Worm (Caenorhabditis elegans) whole organism, L4/young adult: ENCODE results near the gene atgp-1.

Experiments
- W03F9.2 ChIP-seq: fragments of 150-350 bp; optimal IDR thresholded peaks from 2 replicates; lab custom pipeline; 2014; ENCODE audit warnings: missing biosample characterization, missing genetic modification characterization
- him-1 ChIP-seq: sonication (generic microtip); optimal IDR thresholded peaks from 2 replicates; lab custom pipeline; 2016; ENCODE audit warnings: missing genotype, missing genetic modification reagents, missing genetic modification characterization, missing compliant biosample characterization

DNA sequence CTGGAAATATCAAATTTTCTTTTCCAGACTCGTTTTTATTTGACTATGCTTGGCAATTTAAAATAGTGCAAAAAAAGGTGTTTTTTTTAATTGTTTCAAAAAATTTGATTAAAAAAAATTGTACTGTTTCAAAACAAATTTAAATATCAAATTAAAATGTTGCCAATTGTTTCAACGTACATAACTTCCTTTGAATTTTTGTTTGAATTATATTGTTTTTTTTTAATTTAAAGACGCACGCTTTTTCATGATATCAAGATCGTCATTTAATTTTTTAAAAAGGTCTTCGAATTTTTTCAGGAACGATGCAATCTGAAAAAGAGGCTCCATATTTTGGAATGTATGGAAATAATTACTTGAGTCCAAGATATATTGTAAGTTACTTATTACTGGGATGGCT, 45.7 kb upstream of the atgp-1 start, which contains the start of gene Y116A8B.4:
- TF ChIP-seq him-1 (tag; lab: Kevin White, UChicago) (no peak), W03F9.2 (tag; lab: Kevin White, UChicago) (no peak)
